Fruit fly (Drosophila melanogaster) whole organism, pupa: ENCODE data around the gene CG13239.

ENCODE experiments used
- CG34367 ChIP-seq: fragments of 200-800 bp; sonication (Bioruptor generic); optimal IDR thresholded peaks from 2 replicates; lab custom pipeline; 2018; ENCODE audit warnings: missing biosample characterization, mild to moderate bottlenecking, missing genetic modification characterization
- CG8301 ChIP-seq: fragments of 200-800 bp; sonication (Bioruptor generic); optimal IDR thresholded peaks from 2 replicates; lab custom pipeline; 2018; ENCODE audit warnings: missing biosample characterization, mild to moderate bottlenecking, missing genetic modification characterization
- EcR ChIP-seq: fragments of 200-800 bp; sonication (Bioruptor generic); optimal IDR thresholded peaks from 3 replicates; lab custom pipeline; 2019; ENCODE audit warnings: missing biosample characterization, missing genetic modification characterization, mild to moderate bottlenecking, moderate library complexity, missing genetic modification reagents
- Ets98B ChIP-seq: fragments of 200-800 bp; sonication (Bioruptor generic); IDR thresholded peaks from 2 replicates; pipeline ENCODE4 v1.3.6; 2022; ENCODE audit warnings: missing biosample characterization, missing genetic modification characterization
- gl ChIP-seq: fragments of 200-800 bp; sonication (Bioruptor generic); optimal IDR thresholded peaks from 2 replicates; lab custom pipeline; 2018; ENCODE audit warnings: missing biosample characterization, mild to moderate bottlenecking, missing genetic modification characterization
- rn ChIP-seq: fragments of 200-800 bp; sonication (Bioruptor generic); IDR thresholded peaks from 2 replicates; pipeline ENCODE4 v1.3.6; 2022; ENCODE audit warnings: missing biosample characterization, missing genetic modification characterization

DNA sequence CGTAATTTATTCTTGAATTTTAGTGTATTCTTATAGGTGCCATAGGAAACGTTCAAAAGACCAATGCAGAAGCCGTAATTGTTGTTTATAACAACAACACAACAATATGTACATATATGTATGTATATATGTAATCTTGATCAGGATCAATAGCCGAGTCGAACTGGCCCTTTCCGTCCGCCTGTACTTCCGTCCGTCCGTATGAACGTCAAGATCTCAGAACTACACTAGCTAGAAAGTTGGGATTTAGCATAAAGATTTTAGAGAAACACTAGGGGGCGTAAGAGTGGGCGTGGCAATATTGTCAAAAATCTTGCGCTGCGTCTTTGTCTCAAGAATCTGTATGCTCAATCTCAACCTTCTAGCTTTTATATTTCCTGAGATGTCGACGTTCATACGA, 23.9 kb downstream of the CG13239 start:
- no peak for TF ChIP-seq rn
- no peak for TF ChIP-seq gl (tag; lab: Kevin White, UChicago)
- no peak for TF ChIP-seq CG34367 (tag; lab: Kevin White, UChicago)
- TF ChIP-seq CG8301 (tag; lab: Kevin White, UChicago) = no peak
- no peak for TF ChIP-seq Ets98B (GFP tag; lab: Robert Waterston, UW)
- TF ChIP-seq EcR (GFP tag; lab: Kevin White, UChicago) = no peak
